Worm (Caenorhabditis elegans) whole organism, L2 larva: ENCODE data around the gene C06B3.7.

ENCODE experiments used
- R02D3.7 ChIP-seq: fragments of 150-350 bp; optimal IDR thresholded peaks from 2 replicates; lab custom pipeline; 2014; ENCODE audit warnings: missing biosample characterization, missing genetic modification characterization
- ama-1 ChIP-seq: fragments of 150-350 bp; optimal IDR thresholded peaks from 2 replicates; lab custom pipeline; 2018; ENCODE audit warnings: inconsistent platforms
- elt-3 ChIP-seq: sonication (generic microtip); optimal IDR thresholded peaks from 2 replicates; lab custom pipeline; 2017; ENCODE audit warnings: missing biosample characterization, missing genetic modification characterization
- lin-39 ChIP-seq: fragments of 150-350 bp; optimal IDR thresholded peaks from 2 replicates; lab custom pipeline; 2014; ENCODE audit warnings: missing biosample characterization, missing genetic modification reagents, missing genetic modification characterization
- nhr-6 ChIP-seq: fragments of 150-350 bp; optimal IDR thresholded peaks from 2 replicates; lab custom pipeline; 2014; ENCODE audit warnings: missing biosample characterization, missing genetic modification characterization
- skn-1 ChIP-seq: sonication (generic microtip); optimal IDR thresholded peaks from 2 replicates; lab custom pipeline; 2017; ENCODE audit warnings: missing biosample characterization, missing genetic modification characterization
- unc-62 ChIP-seq: fragments of 150-350 bp; optimal IDR thresholded peaks from 2 replicates; lab custom pipeline; 2014; ENCODE audit warnings: missing biosample characterization, missing genetic modification reagents, missing genetic modification characterization

DNA sequence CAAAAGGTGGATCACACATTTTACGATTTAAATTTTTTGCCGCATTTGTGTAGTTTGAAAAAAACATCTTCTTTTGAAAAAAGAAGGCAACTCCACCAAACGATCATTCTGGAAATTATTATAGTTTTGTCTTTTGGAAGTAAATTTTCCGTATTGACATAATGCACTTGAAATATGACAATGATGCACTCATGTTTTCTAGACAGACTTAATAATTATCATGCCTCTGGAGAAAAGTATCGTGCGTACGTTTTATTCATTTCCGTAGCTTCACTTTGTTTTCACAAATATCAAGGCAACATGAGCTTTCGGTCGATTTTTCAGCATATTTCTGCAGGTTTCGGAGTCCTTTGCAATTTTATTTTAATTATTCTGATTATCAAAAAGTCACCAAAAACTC is 8.9 kb downstream of the C06B3.7 start, which contains the start of gene str-250:
- TF ChIP-seq unc-62 (GFP tag; lab: Kevin White, UChicago) (no peak), nhr-6 (no peak), ama-1 (no peak), skn-1 (no peak), R02D3.7 (tag; lab: Kevin White, UChicago) (no peak), elt-3 (tag; lab: Kevin White, UChicago) (no peak), lin-39 (tag; lab: Kevin White, UChicago) (no peak)
